Fruit fly (Drosophila melanogaster) whole organism, adult: ENCODE measurements around the gene Rpt5.

ENCODE experiments used
- CG11617 ChIP-seq: fragments of 200-800 bp; sonication (Bioruptor generic); optimal IDR thresholded peaks from 2 replicates; lab custom pipeline; 2017; ENCODE audit warnings: mild to moderate bottlenecking, missing biosample characterization, missing genetic modification reagents, missing genetic modification characterization
- CG33017 ChIP-seq: fragments of 200-800 bp; sonication (Bioruptor generic); optimal IDR thresholded peaks from 2 replicates; lab custom pipeline; 2018; ENCODE audit warnings: missing biosample characterization, mild to moderate bottlenecking, missing genetic modification characterization, moderate library complexity
- CG5204 ChIP-seq: fragments of 200-800 bp; sonication (Bioruptor generic); optimal IDR thresholded peaks from 2 replicates; lab custom pipeline; 2016; ENCODE audit warnings: missing biosample characterization, missing genetic modification characterization
- CG7045 ChIP-seq: fragments of 200-800 bp; sonication (Bioruptor generic); optimal IDR thresholded peaks from 2 replicates; lab custom pipeline; 2017; ENCODE audit warnings: missing biosample characterization, mild to moderate bottlenecking, missing genetic modification characterization
- CG7101 ChIP-seq: fragments of 200-800 bp; sonication (Bioruptor generic); optimal IDR thresholded peaks from 2 replicates; lab custom pipeline; 2018; ENCODE audit warnings: missing biosample characterization, mild to moderate bottlenecking, missing genetic modification characterization, moderate library complexity
- Clk ChIP-seq: fragments of 200-800 bp; sonication (Bioruptor generic); optimal IDR thresholded peaks from 2 replicates; lab custom pipeline; 2017; ENCODE audit warnings: missing biosample characterization, missing genetic modification characterization
- Crg-1 ChIP-seq: fragments of 200-800 bp; sonication (Bioruptor generic); optimal IDR thresholded peaks from 2 replicates; lab custom pipeline; 2016; ENCODE audit warnings: missing biosample characterization, missing genetic modification characterization
- Mnt ChIP-seq: fragments of 200-800 bp; sonication (Bioruptor generic); optimal IDR thresholded peaks from 2 replicates; lab custom pipeline; 2016; ENCODE audit warnings: missing biosample characterization, mild to moderate bottlenecking, missing genetic modification characterization
- pad ChIP-seq: fragments of 200-800 bp; sonication (Bioruptor generic); optimal IDR thresholded peaks from 3 replicates; lab custom pipeline; 2017; ENCODE audit warnings: missing biosample characterization, missing genetic modification characterization, mild to moderate bottlenecking, moderate library complexity, missing genetic modification reagents

DNA sequence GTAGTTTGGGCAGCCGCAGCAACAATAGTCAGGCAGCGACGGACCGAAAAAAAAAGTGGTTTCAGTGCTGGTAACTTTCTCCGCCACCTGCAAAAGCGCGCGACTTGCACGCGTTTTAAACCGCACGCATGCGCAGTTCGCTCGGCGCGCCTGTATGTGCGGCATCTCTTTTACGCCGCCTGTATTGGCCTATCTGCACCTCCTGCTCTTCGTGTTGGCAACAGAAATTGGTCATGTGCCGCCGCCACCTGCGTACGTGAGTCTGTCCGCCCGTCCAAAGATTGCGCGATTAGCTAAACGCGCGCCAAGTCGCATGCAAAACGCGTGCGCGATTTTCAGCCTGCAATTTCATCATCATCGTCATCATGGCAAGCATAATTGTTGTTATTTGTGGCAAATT, 17.0 kb upstream of the Rpt5 start:
- TF ChIP-seq CG33017 (tag; lab: Kevin White, UChicago) (no peak), Clk (no peak), Crg-1 (no peak), CG11617 (GFP tag; lab: Kevin White, UChicago) (no peak), pad (GFP tag; lab: Kevin White, UChicago) (no peak), CG5204 (GFP tag; lab: Kevin White, UChicago) (no peak), Mnt (no peak), CG7101 (tag; lab: Kevin White, UChicago) (no peak), CG7045 (no peak)
